Worm (Caenorhabditis elegans): Measurements from ENCODE around the gene hpl-2.

hpl-2 gene

ce11 chrIII:10706972-10707438 is 48.3 kb downstream of the hpl-2 start, which contains the start of the genes Y39A1A.21 and Y39A1A.22 (continued):
- TF ChIP-seq efl-1 (optimal IDR thresholded peaks at IDR 0.05) (peak; percentile 84 to 86), efl-1 (GFP tag; optimal IDR thresholded peaks at IDR 0.05 in 1 of 2) (peak; percentile 80 to 98), nhr-19 (GFP tag; conservative IDR thresholded peaks at IDR 0.05) (peak; percentile 86), nhr-11 (tag; optimal IDR thresholded peaks at IDR 0.05) (peak; percentile 35), ztf-4 (tag; optimal IDR thresholded peaks at IDR 0.05) (peak; percentile 66), grh-1 (GFP tag; IDR thresholded peaks at IDR 0.05) (peak; percentile 75), mep-1 (tag; optimal IDR thresholded peaks at IDR 0.05) (peak; percentile 88), pag-3 (tag; optimal IDR thresholded peaks at IDR 0.05; ENCODE audit: borderline replicate concordance, insufficient read depth) (no peak), lin-35 (GFP tag; optimal IDR thresholded peaks at IDR 0.05) (peak; percentile 83 to 88), elt-2 (tag; optimal IDR thresholded peaks at IDR 0.05) (peak; percentile 49), unc-30 (tag; optimal IDR thresholded peaks at IDR 0.05) (no peak), swsn-7 (tag; optimal IDR thresholded peaks at IDR 0.05) (peak; percentile 86), nhr-90 (tag; optimal IDR thresholded peaks at IDR 0.05; ENCODE audit: poor library complexity) (peak; percentile 86), rnt-1 (tag; optimal IDR thresholded peaks at IDR 0.05) (peak; percentile 92), nhr-77 (tag; optimal IDR thresholded peaks at IDR 0.05) (peak; percentile 84), nhr-85 (tag) (peak; percentile 94), alr-1 (tag; optimal IDR thresholded peaks at IDR 0.05; ENCODE audit: borderline replicate concordance) (no peak), mdl-1 (tag; optimal IDR thresholded peaks at IDR 0.05) (peak in 1 of 2 experiments; percentile 66), fkh-4 (tag; optimal IDR thresholded peaks at IDR 0.05; ENCODE audit: borderline replicate concordance) (no peak), zag-1 (tag; optimal IDR thresholded peaks at IDR 0.05) (no peak), C16A3.4 (tag; optimal IDR thresholded peaks at IDR 0.05) (peak; percentile 71), dpl-1 (GFP tag; optimal IDR thresholded peaks at IDR 0.05) (peak; percentile 79 to 85 (median 82)), C04F5.9 (tag; optimal IDR thresholded peaks at IDR 0.05) (peak; percentile 28), elt-3 (tag; optimal IDR thresholded peaks at IDR 0.05) (peak in 2 of 6 experiments; percentile 7 to 22), unc-62 (GFP tag; optimal IDR thresholded peaks at IDR 0.05) (no peak), xbp-1 (tag; optimal IDR thresholded peaks at IDR 0.05) (peak; percentile 83), isw-1 (GFP tag; IDR thresholded peaks at IDR 0.05) (peak; percentile 78), egl-13 (tag; optimal IDR thresholded peaks at IDR 0.05) (peak; percentile 64), tbx-2 (tag; optimal IDR thresholded peaks at IDR 0.05) (peak; percentile 87), mef-2 (tag; optimal IDR thresholded peaks at IDR 0.05) (peak; percentile 33), ama-1 (optimal IDR thresholded peaks at IDR 0.05) (no peak), ceh-88 (GFP tag; IDR thresholded peaks at IDR 0.05) (peak; percentile 45; the same call in 1 of the 2 replicates)

- no peak for TF ChIP-seq C34B4.2 (tag; optimal IDR thresholded peaks at IDR 0.05)
- TF ChIP-seq blmp-1 (tag; optimal IDR thresholded peaks at IDR 0.05): no peak
- TF ChIP-seq nhr-19 (GFP tag; conservative IDR thresholded peaks at IDR 0.05): no peak
- no peak for TF ChIP-seq pag-3 (tag; optimal IDR thresholded peaks at IDR 0.05; ENCODE audit: borderline replicate concordance, insufficient read depth)
- no peak for TF ChIP-seq ama-1 (optimal IDR thresholded peaks at IDR 0.05)
These were observed 48.8 kb downstream of the hpl-2 start for ce11 chrIII:10706481-10706880.

- TF ChIP-seq alr-1 (tag; optimal IDR thresholded peaks at IDR 0.05; ENCODE audit: borderline replicate concordance) (no peak), nhr-20 (tag; optimal IDR thresholded peaks at IDR 0.05) (no peak), efl-3 (GFP tag; optimal IDR thresholded peaks at IDR 0.05) (no peak), hlh-17 (GFP tag; optimal IDR thresholded peaks at IDR 0.05; ENCODE audit: borderline replicate concordance) (no peak), pqm-1 (tag; optimal IDR thresholded peaks at IDR 0.05) (no peak), unc-86 (tag; optimal IDR thresholded peaks at IDR 0.05) (no peak), elt-2 (tag; optimal IDR thresholded peaks at IDR 0.05) (no peak), zag-1 (tag; optimal IDR thresholded peaks at IDR 0.05) (no peak), nhr-28 (tag; optimal IDR thresholded peaks at IDR 0.05) (no peak), aly-2 (tag; optimal IDR thresholded peaks at IDR 0.05) (no peak), hpl-2 (GFP tag; optimal IDR thresholded peaks at IDR 0.05) (no peak), snu-23 (GFP tag; optimal IDR thresholded peaks at IDR 0.05) (no peak), sox-4 (tag; optimal IDR thresholded peaks at IDR 0.05) (no peak), ces-1 (GFP tag; optimal IDR thresholded peaks at IDR 0.05) (no peak), nhr-84 (tag; optimal IDR thresholded peaks at IDR 0.05) (no peak), elt-3 (tag; optimal IDR thresholded peaks at IDR 0.05) (no peak), C34B4.2 (tag; optimal IDR thresholded peaks at IDR 0.05) (no peak), unc-130 (tag; optimal IDR thresholded peaks at IDR 0.05) (no peak)
These were observed 50.8 kb downstream of the hpl-2 start for ce11 chrIII:10704499-10704898.

Data from whole organism, L1 larva.